Fruit fly (Drosophila melanogaster) whole organism, wandering third instar larva: ENCODE data around the gene SLIRP2.

Experiments used
- CG32264 ChIP-seq: fragments of 200-800 bp; sonication (Bioruptor generic); optimal IDR thresholded peaks from 2 replicates; lab custom pipeline; 2016; ENCODE audit warnings: missing biosample characterization, missing genetic modification characterization
- CG9705 ChIP-seq: fragments of 200-800 bp; sonication (Bioruptor generic); optimal IDR thresholded peaks from 2 replicates; lab custom pipeline; 2018; ENCODE audit warnings: missing biosample characterization, mild to moderate bottlenecking, missing genetic modification characterization
- CrebA ChIP-seq: fragments of 200-800 bp; sonication (Bioruptor generic); optimal IDR thresholded peaks from 2 replicates; lab custom pipeline; 2016; ENCODE audit warnings: missing biosample characterization, mild to moderate bottlenecking, missing genetic modification characterization, borderline replicate concordance
- Dfd ChIP-seq: fragments of >200 bp; optimal IDR thresholded peaks from 2 replicates; lab custom pipeline; 2017; ENCODE audit warnings: missing biosample characterization, missing genetic modification characterization
- Dif ChIP-seq: fragments of 200-275, 200-300 bp; sonication (Bioruptor generic); optimal IDR thresholded peaks from 2 replicates; lab custom pipeline; 2018; ENCODE audit warnings: missing biosample characterization, missing genetic modification characterization; ENCODE audit not compliant: partially characterized antibody
- GATAd ChIP-seq: sonication (Bioruptor generic); optimal IDR thresholded peaks from 2 replicates; lab custom pipeline; 2016; ENCODE audit warnings: missing biosample characterization, missing genetic modification characterization
- HLH106 ChIP-seq: fragments of 200-800 bp; optimal IDR thresholded peaks from 3 replicates; lab custom pipeline; 2019; ENCODE audit warnings: missing biosample characterization, mild to moderate bottlenecking, missing genetic modification characterization, moderate library complexity
- Hnf4 ChIP-seq: fragments of 200-800 bp; sonication (Bioruptor generic); optimal IDR thresholded peaks from 2 replicates; lab custom pipeline; 2016; ENCODE audit warnings: missing biosample characterization, mild to moderate bottlenecking, missing genetic modification characterization
- Hr78 ChIP-seq: fragments of >200 bp; optimal IDR thresholded peaks from 2 replicates; lab custom pipeline; 2017; ENCODE audit warnings: missing biosample characterization, missing genetic modification characterization
- Hr83 ChIP-seq: fragments of 200-300 bp; sonication (Bioruptor generic); optimal IDR thresholded peaks from 2 replicates; lab custom pipeline; 2016; ENCODE audit warnings: missing biosample characterization, mild to moderate bottlenecking, missing genetic modification characterization, moderate library complexity; ENCODE audit not compliant: poor library complexity, severe bottlenecking
- Mio ChIP-seq: sonication (Bioruptor generic); optimal IDR thresholded peaks from 2 replicates; lab custom pipeline; 2016; ENCODE audit warnings: missing biosample characterization, missing genetic modification characterization
- Myc ChIP-seq: fragments of >200 bp; optimal IDR thresholded peaks from 2 replicates; lab custom pipeline; 2017
- N ChIP-seq: fragments of >200 bp; optimal IDR thresholded peaks from 2 replicates; lab custom pipeline; 2018; ENCODE audit warnings: missing biosample characterization, missing external identifiers, missing genetic modification characterization
- OdsH ChIP-seq: fragments of 200-800 bp; sonication (Bioruptor generic); optimal IDR thresholded peaks from 2 replicates; lab custom pipeline; 2016; ENCODE audit warnings: missing biosample characterization, mild to moderate bottlenecking, missing genetic modification characterization
- Rel ChIP-seq, 2 experiments: fragments of 200-800 bp; sonication (Bioruptor generic) in 1 of 2; optimal IDR thresholded peaks; 2 replicates in 1 of 2; 3 replicates in 1 of 2; lab custom pipeline; 2016 to 2019; ENCODE audit warnings: mild to moderate bottlenecking in 2 of 2, missing biosample characterization in 2 of 2, missing genetic modification characterization in 2 of 2, moderate library complexity in 1 of 2
- Sp1 ChIP-seq: fragments of 200-800 bp; sonication (Bioruptor generic); optimal IDR thresholded peaks from 3 replicates; lab custom pipeline; 2019; ENCODE audit warnings: missing biosample characterization, mild to moderate bottlenecking, missing genetic modification characterization, moderate library complexity
- Vsx2 ChIP-seq: fragments of 200-300, 225-300 bp; sonication (Bioruptor generic); optimal IDR thresholded peaks from 2 replicates; lab custom pipeline; 2018; ENCODE audit warnings: missing biosample characterization, missing genetic modification characterization; ENCODE audit not compliant: partially characterized antibody
- br ChIP-seq: fragments of 200-800 bp; sonication (Bioruptor generic); optimal IDR thresholded peaks from 2 replicates; lab custom pipeline; 2016; ENCODE audit warnings: missing biosample characterization, missing genetic modification characterization
- dmrt93B ChIP-seq: fragments of 200-800 bp; sonication (Bioruptor generic); optimal IDR thresholded peaks from 2 replicates; lab custom pipeline; 2018; ENCODE audit warnings: missing biosample characterization, mild to moderate bottlenecking, missing genetic modification characterization
- dsf ChIP-seq: sonication (Bioruptor generic); optimal IDR thresholded peaks from 2 replicates; lab custom pipeline; 2016; ENCODE audit warnings: missing biosample characterization, missing genetic modification characterization, borderline replicate concordance
- ey ChIP-seq: fragments of 200-800 bp; sonication (Bioruptor generic); optimal IDR thresholded peaks from 2 replicates; lab custom pipeline; 2016; ENCODE audit warnings: missing biosample characterization, missing genetic modification characterization
- foxo ChIP-seq, 2 experiments: fragments of 200-800 bp; sonication (Bioruptor generic); optimal IDR thresholded peaks; 2 replicates in 1 of 2; 3 replicates in 1 of 2; lab custom pipeline; 2016 to 2017; ENCODE audit warnings: missing biosample characterization in 2 of 2, missing genetic modification characterization in 2 of 2
- fru ChIP-seq: fragments of 200-800 bp; sonication (Bioruptor generic); optimal IDR thresholded peaks from 3 replicates; lab custom pipeline; 2016; ENCODE audit warnings: missing biosample characterization, mild to moderate bottlenecking, missing genetic modification characterization
- h ChIP-seq: fragments of 200-800 bp; sonication (Bioruptor generic); optimal IDR thresholded peaks from 3 replicates; lab custom pipeline; 2016; ENCODE audit warnings: missing biosample characterization, mild to moderate bottlenecking, missing genetic modification characterization
- lola ChIP-seq: fragments of >200 bp; optimal IDR thresholded peaks from 2 replicates; lab custom pipeline; 2017; ENCODE audit warnings: missing biosample characterization, missing genetic modification characterization
- psq ChIP-seq: fragments of 200-800 bp; sonication (Bioruptor generic); optimal IDR thresholded peaks from 3 replicates; lab custom pipeline; 2017; ENCODE audit warnings: missing biosample characterization, mild to moderate bottlenecking, missing genetic modification characterization, moderate library complexity
- rgr ChIP-seq: fragments of 200-800 bp; sonication (Bioruptor generic); optimal IDR thresholded peaks from 3 replicates; lab custom pipeline; 2016; ENCODE audit warnings: missing biosample characterization, mild to moderate bottlenecking, missing genetic modification characterization
- sage ChIP-seq: fragments of 200-800 bp; sonication (Bioruptor generic); optimal IDR thresholded peaks from 2 replicates; lab custom pipeline; 2016; ENCODE audit warnings: missing biosample characterization, mild to moderate bottlenecking, missing genetic modification characterization
- sv ChIP-seq: fragments of 200-800 bp; sonication (Bioruptor generic); optimal IDR thresholded peaks from 3 replicates; lab custom pipeline; 2016; ENCODE audit warnings: missing biosample characterization, missing genetic modification characterization
- tai ChIP-seq: sonication (Bioruptor generic); optimal IDR thresholded peaks from 2 replicates; lab custom pipeline; 2016; ENCODE audit warnings: missing biosample characterization, missing genetic modification characterization
- usp ChIP-seq: fragments of >200 bp; optimal IDR thresholded peaks from 2 replicates; lab custom pipeline; 2017; ENCODE audit warnings: missing biosample characterization, missing genetic modification characterization
- woc ChIP-seq: sonication (Bioruptor generic); optimal IDR thresholded peaks from 2 replicates; lab custom pipeline; 2016; ENCODE audit warnings: missing biosample characterization, mild to moderate bottlenecking, missing genetic modification characterization

Gene SLIRP2

DNA sequence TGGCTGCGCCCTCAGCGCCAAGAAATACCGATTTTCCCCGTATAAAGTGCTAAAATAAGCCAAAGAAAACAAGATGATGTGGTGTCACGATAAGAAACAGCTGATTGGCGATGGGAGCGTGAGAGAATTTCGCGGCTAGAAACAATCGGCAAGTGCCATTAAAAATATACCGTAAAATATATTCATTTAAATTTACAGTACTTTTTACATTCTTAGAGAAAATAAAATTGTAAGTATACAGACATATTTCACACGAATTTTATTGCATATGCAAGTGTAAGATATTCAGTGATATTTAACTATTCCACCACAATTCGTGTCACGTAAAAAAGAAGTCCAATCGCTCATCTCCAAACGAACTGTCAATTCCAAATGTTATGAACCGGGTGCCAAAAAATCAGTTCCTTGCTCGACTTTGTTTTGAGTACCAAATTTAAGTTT is 25.7 kb downstream of the SLIRP2 start, which contains the start of the genes Unc50, CG11755 and CG8043:
Gene Unc50, minus strand, starts transcription at position 54 of the 441 bp plus-strand sequence.
Gene CG11755, plus strand, starts transcription at position 356 of the 441 bp plus-strand sequence.
Gene CG8043, plus strand, starts transcription at position 356 of the 441 bp plus-strand sequence.
- TF ChIP-seq HLH106 (tag; lab: Kevin White, UChicago) (peak; percentile 85), dmrt93B (GFP tag; lab: Kevin White, UChicago) (peak; percentile 74), psq (peak; percentile 70), CrebA (GFP tag; lab: Kevin White, UChicago) (no peak), foxo (GFP tag; optimal IDR thresholded peaks at IDR 0.05; lab: Kevin White, UChicago) (peak in 1 of 2 experiments; percentile 83), rgr (GFP tag; lab: Kevin White, UChicago) (peak; percentile 82), CG9705 (peak; percentile 80), Myc (peak; percentile 24), Dfd (GFP tag; lab: Kevin White, UChicago) (no peak), Vsx2 (GFP tag; lab: Kevin White, UChicago) (no peak), Hnf4 (GFP tag; lab: Kevin White, UChicago) (no peak), sage (peak; percentile 73), Rel (GFP tag; optimal IDR thresholded peaks at IDR 0.05; lab: Kevin White, UChicago) (no peak), Rel (tag; optimal IDR thresholded peaks at IDR 0.05; lab: Kevin White, UChicago) (peak; percentile 48), OdsH (GFP tag; lab: Kevin White, UChicago) (peak; percentile 79), br (GFP tag; lab: Kevin White, UChicago) (peak; percentile 76), ey (GFP tag; lab: Kevin White, UChicago) (peak; percentile 74), CG32264 (GFP tag; lab: Kevin White, UChicago) (peak; percentile 49), Dif (GFP tag; lab: Kevin White, UChicago) (no peak), woc (GFP tag; lab: Kevin White, UChicago) (peak; percentile 95), Mio (GFP tag; lab: Kevin White, UChicago) (no peak), Hr83 (GFP tag; lab: Kevin White, UChicago) (peak; percentile 47), h (GFP tag; lab: Kevin White, UChicago) (peak; percentile 86), sv (GFP tag; lab: Kevin White, UChicago) (peak; percentile 72), dsf (GFP tag; lab: Kevin White, UChicago) (peak; percentile 79), Sp1 (peak; percentile 74), fru (GFP tag; lab: Kevin White, UChicago) (peak; percentile 82)
- TF ChIP-seq, all 38 proteins: peak for 20

DNA sequence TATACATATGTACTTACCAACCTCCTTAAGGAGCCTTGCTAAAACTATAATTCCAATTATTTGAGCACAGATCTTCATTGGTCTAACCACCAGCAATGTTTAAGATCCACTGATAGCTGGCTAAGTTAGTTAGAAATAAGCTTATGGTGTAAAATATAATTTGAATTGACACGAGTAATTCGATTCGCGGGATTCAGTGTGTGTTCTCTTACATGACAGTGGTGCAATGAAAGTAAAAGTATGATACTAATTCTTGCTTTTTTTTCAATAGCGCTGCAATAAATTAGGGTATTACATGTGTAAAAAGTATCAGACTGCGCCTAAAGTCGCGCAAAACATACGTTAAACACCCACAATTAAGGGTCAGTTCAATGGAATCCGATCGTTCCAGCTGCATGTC is 29.1 kb downstream of the SLIRP2 start, which contains the start of gene CG33325:
Gene CG33325, minus strand, starts transcription at position 101 of the 400 bp plus-strand sequence.
- TF ChIP-seq Myc (no peak), fru (GFP tag; lab: Kevin White, UChicago) (no peak), rgr (GFP tag; lab: Kevin White, UChicago) (no peak), dsf (GFP tag; lab: Kevin White, UChicago) (no peak), N (GFP tag; lab: Kevin White, UChicago) (no peak), Hr83 (GFP tag; lab: Kevin White, UChicago) (no peak), CG32264 (GFP tag; lab: Kevin White, UChicago) (no peak), HLH106 (tag; lab: Kevin White, UChicago) (no peak), Sp1 (no peak), usp (GFP tag; lab: Kevin White, UChicago) (no peak), GATAd (GFP tag; lab: Kevin White, UChicago) (no peak), Mio (GFP tag; lab: Kevin White, UChicago) (no peak)

DNA sequence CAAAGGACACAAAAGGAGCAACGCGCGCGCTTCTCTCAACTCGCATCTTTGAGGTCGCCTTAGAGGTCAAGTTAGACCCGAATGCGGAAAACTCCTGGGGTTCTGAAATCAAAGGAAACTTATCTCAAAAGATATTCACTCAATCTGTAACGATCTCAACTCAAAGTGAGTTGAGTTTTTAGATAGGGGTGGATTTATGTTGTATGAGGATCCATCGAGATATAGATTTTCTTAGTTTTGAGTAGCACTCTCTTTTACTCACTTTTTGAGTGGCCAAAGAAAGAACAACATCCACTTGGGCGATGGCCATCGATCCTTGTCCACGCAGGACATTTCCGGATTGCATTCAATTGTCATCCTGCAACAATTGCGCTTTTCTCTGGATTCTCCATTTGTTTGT is 29.7 kb downstream of the SLIRP2 start:
- no peak for TF ChIP-seq Hr78 (GFP tag; lab: Kevin White, UChicago)
- TF ChIP-seq Dfd (GFP tag; lab: Kevin White, UChicago): no peak
- no peak for TF ChIP-seq CG32264 (GFP tag; lab: Kevin White, UChicago)
- no peak for TF ChIP-seq sage
- TF ChIP-seq Rel (GFP tag; optimal IDR thresholded peaks at IDR 0.05; lab: Kevin White, UChicago): no peak
- TF ChIP-seq Rel (tag; optimal IDR thresholded peaks at IDR 0.05; lab: Kevin White, UChicago): no peak
- no peak for TF ChIP-seq Hr83 (GFP tag; lab: Kevin White, UChicago)
- TF ChIP-seq GATAd (GFP tag; lab: Kevin White, UChicago): no peak
- TF ChIP-seq tai (GFP tag; lab: Kevin White, UChicago): no peak
- no peak for TF ChIP-seq dsf (GFP tag; lab: Kevin White, UChicago)
- no peak for TF ChIP-seq lola
- no peak for TF ChIP-seq Mio (GFP tag; lab: Kevin White, UChicago)
